Fruit fly (Drosophila melanogaster): ENCODE measurements around the gene Npc1a.

The Npc1a gene

DNA sequence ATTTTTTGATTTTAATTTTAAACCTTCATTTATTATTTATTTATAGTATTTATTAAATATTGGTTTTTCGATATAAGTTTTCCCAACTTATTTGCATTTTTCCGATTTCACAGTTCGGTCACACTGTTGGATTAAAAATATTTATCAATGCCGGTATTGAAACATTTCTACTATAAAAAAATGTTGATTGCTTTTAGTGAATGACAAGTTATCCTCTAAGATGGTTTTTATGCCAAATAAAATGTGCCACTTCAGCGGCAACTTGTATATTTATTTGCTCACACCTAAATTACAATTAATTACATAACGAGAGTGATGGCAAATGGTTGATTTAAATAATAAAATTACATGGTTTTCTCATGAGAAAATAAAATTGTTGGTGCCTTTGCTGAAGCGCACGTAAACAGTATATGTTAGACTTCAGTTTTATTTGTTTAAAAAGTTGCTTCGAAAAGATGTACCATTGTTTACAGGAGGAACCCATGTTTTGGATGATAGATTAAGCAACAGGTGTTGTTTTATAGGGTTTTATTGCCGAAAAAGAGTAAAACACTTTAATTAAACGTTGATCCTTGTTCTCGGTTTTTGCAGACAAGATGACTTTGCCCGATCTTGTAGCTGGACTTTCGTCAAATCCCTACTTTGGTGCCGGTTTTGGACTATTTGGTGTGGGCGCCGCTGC is 1.7 kb upstream of the Npc1a start, which contains the start of gene Bcs1:
Bcs1 (plus strand) TSS at position 108 of the 682 bp plus-strand sequence.
- peak; percentile 25 for TF ChIP-seq D1 (tag; optimal IDR thresholded peaks at IDR 0.05)
- TF ChIP-seq CG15710 (tag; optimal IDR thresholded peaks at IDR 0.05), result no peak
- TF ChIP-seq CG10348 (GFP tag; IDR thresholded peaks at IDR 0.05), result no peak
- no peak for TF ChIP-seq CG8301 (tag; optimal IDR thresholded peaks at IDR 0.05)

DNA sequence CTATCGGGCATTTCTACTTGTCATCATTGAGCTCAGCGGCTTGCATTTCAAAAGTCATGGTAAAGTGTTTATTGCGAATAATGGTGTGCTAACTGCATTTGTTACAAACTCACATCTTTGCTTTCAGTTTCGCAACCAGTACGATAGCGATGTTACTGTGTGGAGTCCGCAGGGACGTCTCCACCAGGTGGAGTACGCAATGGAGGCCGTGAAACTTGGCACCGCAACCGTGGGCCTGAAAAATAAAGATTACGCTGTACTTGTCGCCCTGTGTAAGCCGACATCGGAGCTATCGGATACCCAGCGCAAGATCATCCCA is 330 bp upstream of the Npc1a start:
- TF ChIP-seq D1 (tag; optimal IDR thresholded peaks at IDR 0.05) (no peak), CG32121 (GFP tag; IDR thresholded peaks at IDR 0.05) (no peak), rn (GFP tag; IDR thresholded peaks at IDR 0.05) (no peak), CG8301 (tag; optimal IDR thresholded peaks at IDR 0.05) (no peak), CG8159 (tag; optimal IDR thresholded peaks at IDR 0.05) (no peak), Ets98B (GFP tag; IDR thresholded peaks at IDR 0.05) (no peak), CG4496 (GFP tag; IDR thresholded peaks at IDR 0.05) (no peak), Pif1A (GFP tag; optimal IDR thresholded peaks at IDR 0.05) (no peak), CG17806 (tag; optimal IDR thresholded peaks at IDR 0.05) (no peak), Snoo (tag; optimal IDR thresholded peaks at IDR 0.05) (no peak), gl (tag; optimal IDR thresholded peaks at IDR 0.05) (no peak), CG12605 (GFP tag; IDR thresholded peaks at IDR 0.05) (no peak), Pif1B (GFP tag; optimal IDR thresholded peaks at IDR 0.05) (no peak), CG15710 (tag; optimal IDR thresholded peaks at IDR 0.05) (no peak), fd96Ca (GFP tag; IDR thresholded peaks at IDR 0.05) (no peak), CG10348 (GFP tag; IDR thresholded peaks at IDR 0.05) (no peak), CG9948 (tag; optimal IDR thresholded peaks at IDR 0.05) (no peak), EcR (GFP tag; optimal IDR thresholded peaks at IDR 0.05) (no peak), CG13204 (GFP tag; optimal IDR thresholded peaks at IDR 0.05) (no peak)

DNA sequence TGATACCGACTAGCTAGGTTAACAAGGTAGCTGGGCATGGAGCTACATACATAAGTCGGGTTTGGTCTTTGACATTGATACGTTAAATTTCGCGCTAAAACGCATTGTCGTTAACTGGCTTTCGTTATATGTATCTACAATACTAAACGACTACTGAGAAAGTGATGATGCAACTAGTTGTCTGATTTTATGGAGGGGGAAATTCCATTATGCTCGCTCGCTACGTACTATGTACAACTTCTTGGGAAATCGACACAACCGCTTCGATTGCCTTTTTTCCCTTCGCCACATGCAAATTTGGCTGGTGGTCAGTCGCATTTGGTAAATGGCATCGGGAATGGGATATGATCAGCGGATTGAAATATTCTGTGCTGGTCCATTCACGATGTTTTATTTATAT is 1.0 kb downstream of the Npc1a start:
- TF ChIP-seq CG8301 (tag; optimal IDR thresholded peaks at IDR 0.05), result no peak
- TF ChIP-seq fd96Ca (GFP tag; IDR thresholded peaks at IDR 0.05), result no peak
- no peak for TF ChIP-seq Snoo (tag; optimal IDR thresholded peaks at IDR 0.05)

DNA sequence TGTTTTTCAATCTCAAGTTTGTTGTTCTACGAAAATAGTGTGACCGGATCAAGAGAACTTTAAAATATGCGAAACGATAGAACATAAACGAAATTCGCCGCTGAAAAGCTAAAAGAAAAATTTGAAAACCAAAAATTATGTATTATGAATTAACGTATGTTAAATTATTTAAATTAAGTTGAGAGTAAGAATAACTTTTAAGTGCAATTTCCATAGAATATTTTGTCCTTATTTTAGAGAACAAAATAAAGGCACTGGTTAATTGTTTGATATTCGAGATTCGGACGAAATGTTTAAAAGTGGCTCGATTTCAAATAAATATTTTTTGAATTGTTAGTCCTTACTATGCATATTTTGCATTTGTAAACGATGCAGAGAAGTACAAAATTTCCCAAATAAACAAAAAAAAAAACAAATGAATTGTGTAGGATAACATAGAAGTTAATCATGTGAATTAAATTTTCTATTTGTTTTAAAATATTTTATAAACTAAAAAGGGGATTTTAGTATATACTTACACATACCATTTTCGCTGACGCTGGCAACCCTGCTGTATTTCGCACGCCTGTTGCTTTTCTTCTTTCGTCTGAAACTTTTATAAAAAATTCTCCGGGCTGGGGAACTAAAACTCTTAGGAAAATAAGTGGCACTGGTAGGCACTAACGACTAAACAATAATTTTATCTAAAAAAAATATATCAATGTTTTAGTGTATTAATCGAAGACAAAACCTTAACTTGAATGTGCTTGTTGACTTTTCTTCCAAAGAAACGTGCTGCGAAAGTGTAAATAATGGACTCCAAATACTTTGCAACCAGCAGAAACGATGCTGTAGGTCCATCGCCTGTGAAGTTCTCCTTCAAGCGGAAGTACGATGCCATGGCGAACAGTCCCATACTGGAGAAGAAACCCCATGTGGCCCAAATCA is 10.1 kb downstream of the Npc1a start, which contains the start of the genes CG5727 and ath:
CG5727 (minus strand) TSS at position 51 of the 927 bp plus-strand sequence.
ath (plus strand) TSS at position 513 of the 927 bp plus-strand sequence.
- TF ChIP-seq D1 (tag; optimal IDR thresholded peaks at IDR 0.05), result no peak
- TF ChIP-seq CG17806 (tag; optimal IDR thresholded peaks at IDR 0.05), result peak; percentile 10
- TF ChIP-seq CG12605 (GFP tag; IDR thresholded peaks at IDR 0.05), result no peak
- no peak for TF ChIP-seq CG10348 (GFP tag; IDR thresholded peaks at IDR 0.05)

DNA sequence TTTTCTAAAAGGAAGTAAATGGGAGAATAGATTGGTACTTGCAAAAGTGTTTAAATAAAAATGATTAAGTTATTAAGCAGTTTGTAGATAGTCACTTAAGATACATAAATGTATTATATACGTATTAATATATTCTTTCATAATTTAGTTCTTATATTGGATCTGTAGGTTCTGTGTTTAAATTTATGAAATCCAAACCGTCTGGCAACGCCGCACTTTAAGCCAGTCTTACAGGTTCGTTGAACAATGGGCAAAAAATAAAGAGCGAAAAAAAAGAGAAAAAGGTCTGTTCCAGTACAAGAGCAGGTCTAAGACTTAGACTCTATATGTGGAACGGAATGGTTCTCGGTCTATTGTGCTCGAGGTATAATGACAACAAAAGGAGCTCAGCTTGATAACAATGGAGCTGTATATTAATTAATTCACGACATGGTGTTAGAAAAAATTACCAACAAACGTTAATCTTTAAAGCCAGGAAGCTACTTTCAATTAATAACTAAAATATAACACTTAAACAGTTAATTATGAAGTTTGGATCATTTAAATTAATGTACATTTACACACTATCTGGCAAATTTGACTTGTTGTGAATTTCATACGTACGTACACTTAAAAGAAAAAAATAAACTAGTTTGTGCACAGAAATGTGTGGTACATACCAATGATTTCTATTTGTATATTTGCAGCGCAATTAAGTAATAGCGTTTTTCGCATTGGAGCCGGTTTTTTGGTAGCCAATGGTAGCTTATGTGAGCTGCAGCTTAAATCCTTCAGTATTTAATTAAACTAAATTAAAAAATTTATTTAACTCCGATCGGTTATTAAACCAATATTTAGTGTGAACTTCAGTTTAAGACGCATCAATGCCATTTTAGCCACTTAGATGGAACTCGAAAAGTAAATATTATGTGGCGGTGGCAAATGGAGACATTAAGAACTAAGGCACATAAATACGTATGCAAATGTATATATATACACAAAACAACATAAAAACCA is 11.9 kb downstream of the Npc1a start, which contains the start of gene CG5731:
CG5731 (minus strand) TSS at position 946 of the 996 bp plus-strand sequence.
- TF ChIP-seq EcR (GFP tag; optimal IDR thresholded peaks at IDR 0.05) (peak; percentile 64), CG17806 (tag; optimal IDR thresholded peaks at IDR 0.05) (no peak), CG32121 (GFP tag; IDR thresholded peaks at IDR 0.05) (0 out of 2 replicates have a peak, but pooled peaks have one; percentile 16), CG12605 (GFP tag; IDR thresholded peaks at IDR 0.05) (0 out of 2 replicates have a peak, but pooled peaks have one; percentile 21)

DNA sequence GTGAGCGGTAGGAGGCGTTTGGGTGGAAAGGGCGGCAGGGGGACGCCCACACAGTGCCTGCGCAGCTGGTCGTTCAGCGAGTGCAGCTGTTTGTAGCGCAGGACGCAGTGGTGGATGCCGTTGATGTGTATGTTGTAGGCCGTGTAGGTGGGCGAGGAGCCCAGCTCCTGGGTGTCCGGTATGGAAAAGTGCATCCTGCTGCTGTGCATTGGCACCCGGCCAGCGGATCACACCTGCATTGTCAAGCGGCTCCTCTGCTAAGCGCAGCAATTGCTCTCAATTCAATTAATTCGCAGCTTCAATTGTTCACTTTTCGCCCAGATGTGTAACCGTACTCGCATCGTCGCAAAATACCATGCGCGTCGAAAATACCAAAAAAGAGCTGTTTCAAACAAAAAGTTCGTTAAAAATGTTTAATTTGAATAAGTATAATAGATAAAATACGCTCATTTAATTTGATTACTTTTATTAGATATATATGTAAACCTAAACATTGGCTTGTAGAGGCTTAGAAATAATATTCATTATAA is 14.3 kb downstream of the Npc1a start, which contains the start of gene Snx17:
Snx17 (minus strand) TSS at position 329 of the 530 bp plus-strand sequence.
- no peak for TF ChIP-seq gl (tag; optimal IDR thresholded peaks at IDR 0.05)
- TF ChIP-seq CG4496 (GFP tag; IDR thresholded peaks at IDR 0.05), result no peak
- TF ChIP-seq CG13204 (GFP tag; optimal IDR thresholded peaks at IDR 0.05), result no peak
- no peak for TF ChIP-seq fd96Ca (GFP tag; IDR thresholded peaks at IDR 0.05)

DNA sequence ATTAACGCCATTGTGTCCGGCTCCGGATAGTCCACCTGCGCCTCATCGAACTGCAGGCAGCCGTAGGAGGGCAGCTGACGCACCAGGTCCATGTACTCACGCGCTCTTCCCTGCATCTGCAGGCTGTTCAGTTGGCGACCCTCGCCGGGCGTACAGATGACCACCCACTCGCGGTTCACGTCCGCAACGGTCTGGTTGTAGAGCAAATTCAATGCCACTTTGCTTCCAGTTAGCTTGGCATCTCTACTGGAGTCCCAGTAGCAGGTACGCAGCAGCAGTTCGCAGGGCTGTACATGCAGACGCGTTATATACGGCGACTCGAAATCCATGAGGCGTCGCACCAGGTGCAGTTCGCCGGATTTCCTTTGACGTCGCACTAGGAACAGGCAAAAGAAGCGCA is 15.1 kb downstream of the Npc1a start:
- TF ChIP-seq Snoo (tag; optimal IDR thresholded peaks at IDR 0.05) (no peak), D1 (tag; optimal IDR thresholded peaks at IDR 0.05) (no peak), CG8301 (tag; optimal IDR thresholded peaks at IDR 0.05) (no peak), CG10348 (GFP tag; IDR thresholded peaks at IDR 0.05) (no peak), CG34367 (tag; optimal IDR thresholded peaks at IDR 0.05) (no peak), CG15710 (tag; optimal IDR thresholded peaks at IDR 0.05) (no peak), gl (tag; optimal IDR thresholded peaks at IDR 0.05) (no peak), CG14655 (GFP tag; optimal IDR thresholded peaks at IDR 0.05) (no peak), CG12605 (GFP tag; IDR thresholded peaks at IDR 0.05) (no peak), CG13204 (GFP tag; optimal IDR thresholded peaks at IDR 0.05) (no peak), CG32121 (GFP tag; IDR thresholded peaks at IDR 0.05) (no peak), rn (GFP tag; IDR thresholded peaks at IDR 0.05) (no peak), fd96Ca (GFP tag; IDR thresholded peaks at IDR 0.05) (no peak), Ets98B (GFP tag; IDR thresholded peaks at IDR 0.05) (no peak), CG17806 (tag; optimal IDR thresholded peaks at IDR 0.05) (no peak)

Data from whole organism, pupa.